Fruit fly (Drosophila melanogaster): ENCODE results near the gene p130CAS.
A peak's percentile ranks its signal among the peaks of the same experiment; 100 is the strongest.

- no peak for TF ChIP-seq bab1 (GFP tag; optimal IDR thresholded peaks at IDR 0.05)
- TF ChIP-seq cnc (optimal IDR thresholded peaks at IDR 0.05): no peak
- TF ChIP-seq kay (GFP tag; ENCODE audit: borderline replicate concordance): peak; percentile 88
- TF ChIP-seq CG12768 (GFP tag; optimal IDR thresholded peaks at IDR 0.05): no peak
- no peak for TF ChIP-seq toe (GFP tag; optimal IDR thresholded peaks at IDR 0.05)
- no peak for TF ChIP-seq CG11617 (GFP tag; optimal IDR thresholded peaks at IDR 0.05)
- TF ChIP-seq Mnt (GFP tag; optimal IDR thresholded peaks at IDR 0.05): no peak
- TF ChIP-seq CG7045 (GFP tag; optimal IDR thresholded peaks at IDR 0.05): no peak
- TF ChIP-seq CG33017 (tag; optimal IDR thresholded peaks at IDR 0.05): no peak
- no peak for TF ChIP-seq ovo (GFP tag; optimal IDR thresholded peaks at IDR 0.05)
- TF ChIP-seq Clk (GFP tag; optimal IDR thresholded peaks at IDR 0.05): no peak
These were observed 48.6 kb upstream of the p130CAS start for dm6 chr3L:104076-104475.
